Worm (Caenorhabditis elegans): ENCODE measurements around the gene C33H5.1.

The C33H5.1 gene

DNA sequence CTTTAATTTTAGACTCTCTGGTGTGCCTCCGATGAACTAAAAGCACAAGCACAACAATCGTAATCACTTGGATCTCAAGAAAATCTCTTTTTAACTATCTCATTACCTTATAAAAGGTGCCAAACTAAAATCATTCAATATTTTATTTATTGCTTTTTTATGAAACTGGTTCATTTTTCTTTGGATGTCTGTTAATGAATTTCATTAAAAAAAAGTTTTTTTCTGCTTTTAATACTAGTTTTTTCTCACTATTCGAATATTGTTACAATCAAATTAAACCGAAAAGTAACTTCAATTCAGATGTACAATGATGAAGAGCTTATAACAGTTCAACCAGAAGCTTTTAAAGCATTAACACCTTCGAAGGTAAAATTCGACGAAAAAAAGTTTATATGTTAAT is 33.0 kb upstream of the C33H5.1 start, which contains the start of gene swd-2.1:
Gene swd-2.1, plus strand, starts transcription at position 301 of the 400 bp plus-strand sequence.
- TF ChIP-seq hsf-1 (GFP tag; IDR thresholded peaks at IDR 0.05) (no peak), cebp-1 (GFP tag; IDR thresholded peaks at IDR 0.05) (no peak), cebp-1 (tag; optimal IDR thresholded peaks at IDR 0.05) (no peak), athp-1 (tag; optimal IDR thresholded peaks at IDR 0.05) (no peak), mel-28 (tag; optimal IDR thresholded peaks at IDR 0.05; ENCODE audit: borderline replicate concordance) (no peak), atf-7 (tag; optimal IDR thresholded peaks at IDR 0.05) (no peak), aptf-2 (GFP tag; conservative IDR thresholded peaks at IDR 0.05) (no peak), snpc-4 (GFP tag; optimal IDR thresholded peaks at IDR 0.05) (no peak), snpc-4 (tag; optimal IDR thresholded peaks at IDR 0.05) (no peak), F57C9.4 (tag; optimal IDR thresholded peaks at IDR 0.05) (no peak), him-1 (tag; optimal IDR thresholded peaks at IDR 0.05) (no peak), repo-1 (tag; optimal IDR thresholded peaks at IDR 0.05) (no peak), ets-4 (GFP tag; optimal IDR thresholded peaks at IDR 0.05) (no peak), snpc-3.4 (tag; optimal IDR thresholded peaks at IDR 0.05) (no peak), ceh-40 (GFP tag; IDR thresholded peaks at IDR 0.05) (no peak)

DNA sequence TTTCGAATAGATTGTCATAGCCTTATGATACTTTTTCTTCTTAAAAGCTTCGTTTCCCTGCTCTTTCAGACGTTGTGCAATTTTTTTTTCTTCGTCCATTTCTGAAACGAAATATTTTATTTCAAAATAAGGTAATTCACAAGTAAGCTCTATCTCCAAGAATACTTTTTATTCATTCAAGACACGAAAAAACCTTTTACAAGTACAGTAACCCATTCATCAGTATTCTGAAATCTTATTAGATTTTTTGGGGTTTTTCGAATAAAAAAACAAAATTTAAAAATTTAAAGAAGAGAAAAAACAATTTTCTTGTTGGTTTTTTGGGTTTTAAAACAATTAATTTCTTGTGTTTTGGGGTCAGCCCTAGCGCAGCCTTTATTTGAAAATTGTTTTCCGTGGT is 29.8 kb upstream of the C33H5.1 start, which contains the start of gene rpap-3:
Gene rpap-3, minus strand, starts transcription at position 101 of the 400 bp plus-strand sequence.
- TF ChIP-seq Y67H2A.10 (GFP tag; conservative IDR thresholded peaks at IDR 0.05) = no peak
- TF ChIP-seq cebp-1 (GFP tag; IDR thresholded peaks at IDR 0.05) = no peak
- peak; percentile 8 for TF ChIP-seq cebp-1 (tag; optimal IDR thresholded peaks at IDR 0.05)
- peak; percentile 30; the same call in 1 of the 2 replicates for TF ChIP-seq madf-6 (GFP tag; IDR thresholded peaks at IDR 0.05)
- peak; percentile 8 for TF ChIP-seq hrde-1 (tag; optimal IDR thresholded peaks at IDR 0.05; ENCODE audit: borderline replicate concordance)
- TF ChIP-seq ztf-18 (tag; optimal IDR thresholded peaks at IDR 0.05) = no peak
- TF ChIP-seq mxl-1 (tag; optimal IDR thresholded peaks at IDR 0.05) = no peak

DNA sequence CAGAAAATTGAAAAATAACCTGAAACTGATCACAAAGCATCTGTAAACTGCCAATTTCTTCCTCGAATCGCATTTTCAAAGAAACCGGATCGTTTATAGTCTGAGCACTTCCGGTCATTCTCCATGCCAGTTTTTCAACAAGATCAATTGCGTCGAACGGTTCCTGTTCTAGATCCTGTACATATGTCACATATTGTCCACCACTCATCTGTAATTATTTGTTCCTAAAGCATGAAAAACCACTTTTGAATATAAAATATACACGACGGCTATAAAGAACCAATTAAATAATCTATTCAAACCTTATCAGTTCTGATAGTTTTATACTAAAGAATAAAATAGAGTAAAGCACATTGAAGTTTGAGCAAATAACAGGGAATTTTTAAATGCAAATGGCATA is 26.4 kb upstream of the C33H5.1 start, which contains the start of gene sec-10:
Gene sec-10, minus strand, starts transcription at position 208 of the 400 bp plus-strand sequence.
- TF ChIP-seq attf-3 (GFP tag; conservative IDR thresholded peaks at IDR 0.05) = no peak
- no peak for TF ChIP-seq hsf-1 (GFP tag; IDR thresholded peaks at IDR 0.05)
- peak; percentile 16 for TF ChIP-seq atf-7 (tag; optimal IDR thresholded peaks at IDR 0.05)
- TF ChIP-seq ama-1 (optimal IDR thresholded peaks at IDR 0.05) = no peak
- TF ChIP-seq ama-1 (GFP tag; optimal IDR thresholded peaks at IDR 0.05) = no peak
- no peak for TF ChIP-seq cebp-1 (GFP tag; IDR thresholded peaks at IDR 0.05)
- TF ChIP-seq cebp-1 (tag; optimal IDR thresholded peaks at IDR 0.05) = no peak
- peak; percentile 16; the same call in 1 of the 2 replicates for TF ChIP-seq madf-6 (GFP tag; IDR thresholded peaks at IDR 0.05)
- no peak for TF ChIP-seq ztf-18 (tag; optimal IDR thresholded peaks at IDR 0.05)
- no peak for TF ChIP-seq lin-35 (GFP tag; optimal IDR thresholded peaks at IDR 0.05)
- TF ChIP-seq K11D2.4 (GFP tag; IDR thresholded peaks at IDR 0.05) = no peak
- TF ChIP-seq Y56A3A.18 (GFP tag; IDR thresholded peaks at IDR 0.05) = no peak
- no peak for TF ChIP-seq attf-5 (GFP tag; optimal IDR thresholded peaks at IDR 0.05)
- no peak for TF ChIP-seq aptf-2 (GFP tag; conservative IDR thresholded peaks at IDR 0.05)
- no peak for TF ChIP-seq hmg-20 (GFP tag; IDR thresholded peaks at IDR 0.05)
- no peak for TF ChIP-seq somi-1 (GFP tag; optimal IDR thresholded peaks at IDR 0.05)
- TF ChIP-seq mcd-1 (GFP tag; IDR thresholded peaks at IDR 0.05) = peak; percentile 35; the same call in 1 of the 2 replicates
- TF ChIP-seq F57C9.4 (tag; optimal IDR thresholded peaks at IDR 0.05) = no peak
- TF ChIP-seq nhr-27 (tag; optimal IDR thresholded peaks at IDR 0.05) = no peak
- TF ChIP-seq T26A5.8 (tag; optimal IDR thresholded peaks at IDR 0.05) = no peak
- no peak for TF ChIP-seq zfh-2 (GFP tag; conservative IDR thresholded peaks at IDR 0.05)
- TF ChIP-seq F57A8.1 (GFP tag; optimal IDR thresholded peaks at IDR 0.05) = no peak
- peak; percentile 20 for TF ChIP-seq ZK185.1 (tag; optimal IDR thresholded peaks at IDR 0.05; ENCODE audit: poor library complexity, severe bottlenecking)
- TF ChIP-seq tbp1 (GFP tag; optimal IDR thresholded peaks at IDR 0.05) = peak; percentile 19
- TF ChIP-seq pbrm-1 (GFP tag; IDR thresholded peaks at IDR 0.05) = 0 out of 2 replicates have a peak, but pooled peaks have one; percentile 35
- no peak for TF ChIP-seq fkh-3 (tag; optimal IDR thresholded peaks at IDR 0.05)
- no peak for TF ChIP-seq xnd-1 (tag; optimal IDR thresholded peaks at IDR 0.05)
- TF ChIP-seq athp-1 (tag; optimal IDR thresholded peaks at IDR 0.05) = peak; percentile 73
- TF ChIP-seq madf-3 (GFP tag; IDR thresholded peaks at IDR 0.05) = 0 out of 2 replicates have a peak, but pooled peaks have one; percentile 40
- TF ChIP-seq repo-1 (tag; optimal IDR thresholded peaks at IDR 0.05) = peak; percentile 12
- TF ChIP-seq D2030.7 (GFP tag; IDR thresholded peaks at IDR 0.05) = no peak
- TF ChIP-seq hrde-1 (tag; optimal IDR thresholded peaks at IDR 0.05; ENCODE audit: borderline replicate concordance) = no peak
- peak; percentile 72; the same call in 1 of the 2 replicates for TF ChIP-seq B0336.3 (GFP tag; IDR thresholded peaks at IDR 0.05)
- TF ChIP-seq hmg-1.2 (GFP tag; IDR thresholded peaks at IDR 0.05) = no peak
- TF ChIP-seq B0261.1 (tag; optimal IDR thresholded peaks at IDR 0.05) = no peak
